Fruit fly (Drosophila melanogaster) whole organism, embryonic: ENCODE results near the gene CG42579.

Experiments used
- Antp ChIP-seq: fragments of 200-800 bp; sonication (Bioruptor generic); optimal IDR thresholded peaks from 3 replicates; lab custom pipeline; 2016; ENCODE audit warnings: missing biosample characterization, missing genetic modification characterization
- Atf-2 ChIP-seq: fragments of 200-800 bp; sonication (Bioruptor generic); optimal IDR thresholded peaks from 2 replicates; lab custom pipeline; 2016; ENCODE audit warnings: missing biosample characterization, missing genetic modification characterization
- CG10209 ChIP-seq: fragments of 200-800 bp; sonication (Bioruptor generic); optimal IDR thresholded peaks from 3 replicates; lab custom pipeline; 2017; ENCODE audit warnings: missing biosample characterization, mild to moderate bottlenecking, missing genetic modification characterization, missing genetic modification reagents
- CG11247 ChIP-seq: fragments of 200-800 bp; sonication (Bioruptor generic); IDR thresholded peaks from 2 replicates; pipeline ENCODE4 v1.3.6; 2022; ENCODE audit warnings: missing biosample characterization, missing genetic modification characterization
- CG14710 ChIP-seq: fragments of 200-800 bp; sonication (Bioruptor generic); optimal IDR thresholded peaks from 3 replicates; lab custom pipeline; 2019; ENCODE audit warnings: missing biosample characterization, mild to moderate bottlenecking, missing genetic modification characterization, moderate library complexity
- CG14860 ChIP-seq: fragments of 200-800 bp; sonication (Bioruptor generic); IDR thresholded peaks from 3 replicates; pipeline ENCODE4 v1.3.6; 2022; ENCODE audit warnings: missing biosample characterization, missing genetic modification characterization; ENCODE audit not compliant: partially characterized antibody
- CG14965 ChIP-seq: fragments of 200-800 bp; sonication (Bioruptor generic); optimal IDR thresholded peaks from 2 replicates; lab custom pipeline; 2016; ENCODE audit warnings: missing biosample characterization, missing genetic modification characterization, borderline replicate concordance
- CG15073 ChIP-seq: fragments of 200-800 bp; sonication (Bioruptor generic); optimal IDR thresholded peaks from 2 replicates; lab custom pipeline; 2016; ENCODE audit warnings: missing biosample characterization, missing genetic modification characterization
- CG1647 ChIP-seq: fragments of 200-800 bp; sonication (Bioruptor generic); optimal IDR thresholded peaks from 3 replicates; lab custom pipeline; 2016; ENCODE audit warnings: missing biosample characterization, missing genetic modification characterization
- CG1792 ChIP-seq: fragments of 200-800 bp; sonication (Bioruptor generic); optimal IDR thresholded peaks from 2 replicates; lab custom pipeline; 2016; ENCODE audit warnings: missing biosample characterization, missing genetic modification characterization
- CG2875 ChIP-seq: fragments of 200-800 bp; sonication (Bioruptor generic); optimal IDR thresholded peaks from 2 replicates; lab custom pipeline; 2017; ENCODE audit warnings: missing biosample characterization, mild to moderate bottlenecking, missing genetic modification characterization, missing genetic modification reagents
- CG2889 ChIP-seq: fragments of 200-800 bp; sonication (Bioruptor generic); IDR thresholded peaks from 3 replicates; pipeline ENCODE4 v1.3.6; 2022; ENCODE audit warnings: missing biosample characterization, missing genetic modification characterization
- CG3163 ChIP-seq: fragments of 200-800 bp; sonication (Bioruptor generic); optimal IDR thresholded peaks from 3 replicates; lab custom pipeline; 2016; ENCODE audit warnings: missing biosample characterization, missing genetic modification characterization
- CG3838 ChIP-seq: fragments of 200-800 bp; sonication (Bioruptor generic); optimal IDR thresholded peaks from 3 replicates; lab custom pipeline; 2016; ENCODE audit warnings: missing biosample characterization, missing genetic modification characterization
- CG4360 ChIP-seq: fragments of 200-800 bp; sonication (Bioruptor generic); IDR thresholded peaks from 2 replicates; pipeline ENCODE4 v1.3.6; 2022; ENCODE audit warnings: missing biosample characterization, missing genetic modification characterization
- CG4730 ChIP-seq: fragments of 200-800 bp; sonication (Bioruptor generic); IDR thresholded peaks from 2 replicates; pipeline ENCODE4 v1.3.6; 2022; ENCODE audit warnings: missing biosample characterization, missing genetic modification characterization
- CG7928 ChIP-seq: fragments of 200-800 bp; sonication (Bioruptor generic); optimal IDR thresholded peaks from 2 replicates; lab custom pipeline; 2017; ENCODE audit warnings: missing biosample characterization, mild to moderate bottlenecking, missing genetic modification characterization
- CG8089 ChIP-seq: fragments of 200-800 bp; sonication (Bioruptor generic); optimal IDR thresholded peaks from 3 replicates; lab custom pipeline; 2016; ENCODE audit warnings: missing biosample characterization, missing genetic modification characterization
- CG9215 ChIP-seq: fragments of 200-800 bp; sonication (Bioruptor generic); IDR thresholded peaks from 2 replicates; pipeline ENCODE4 v1.3.6; 2022; ENCODE audit warnings: missing biosample characterization, missing genetic modification characterization
- CG9727 ChIP-seq: fragments of 200-800 bp; sonication (Bioruptor generic); optimal IDR thresholded peaks from 3 replicates; lab custom pipeline; 2017; ENCODE audit warnings: missing biosample characterization, mild to moderate bottlenecking, missing genetic modification characterization
- CkIIα-i1 ChIP-seq: fragments of 200-800 bp; sonication (Bioruptor generic); IDR thresholded peaks from 2 replicates; pipeline ENCODE4 v1.3.6; 2022; ENCODE audit warnings: missing biosample characterization, missing genetic modification characterization
- Dad ChIP-seq: fragments of 200-800 bp; sonication (Bioruptor generic); optimal IDR thresholded peaks from 3 replicates; lab custom pipeline; 2016; ENCODE audit warnings: missing biosample characterization, missing genetic modification characterization
- Deaf1 ChIP-seq: fragments of 200-800 bp; optimal IDR thresholded peaks from 3 replicates; lab custom pipeline; 2019; ENCODE audit warnings: missing biosample characterization, mild to moderate bottlenecking, missing genetic modification characterization, moderate library complexity
- Dek ChIP-seq: fragments of 200-800 bp; sonication (Bioruptor generic); optimal IDR thresholded peaks from 3 replicates; lab custom pipeline; 2019; ENCODE audit warnings: missing biosample characterization, mild to moderate bottlenecking, missing genetic modification characterization, moderate library complexity
- Doc2 ChIP-seq: fragments of 200-800 bp; sonication (Bioruptor generic); IDR thresholded peaks from 2 replicates; pipeline ENCODE4 v1.3.6; 2022; ENCODE audit warnings: missing biosample characterization, missing genetic modification characterization
- E2f2 ChIP-seq: fragments of 200-800 bp; sonication (Bioruptor generic); IDR thresholded peaks from 2 replicates; pipeline ENCODE4 v1.3.6; 2022; ENCODE audit warnings: missing biosample characterization, missing genetic modification characterization
- Ets65A ChIP-seq: fragments of 200-800 bp; sonication (Bioruptor generic); peaks from one replicate; lab custom pipeline; 2016; ENCODE audit warnings: missing biosample characterization, missing genetic modification characterization
- Fer1 ChIP-seq: fragments of 200-800 bp; sonication (Bioruptor generic); optimal IDR thresholded peaks from 2 replicates; lab custom pipeline; 2017; ENCODE audit warnings: missing biosample characterization, mild to moderate bottlenecking, missing genetic modification characterization
- GATAe ChIP-seq: fragments of 200-800 bp; sonication (Bioruptor generic); conservative IDR thresholded peaks from 2 replicates; pipeline ENCODE4 v1.3.6; 2022; ENCODE audit warnings: missing biosample characterization, missing genetic modification characterization
- HLH4C ChIP-seq: fragments of 200-800 bp; sonication (Bioruptor generic); IDR thresholded peaks from 3 replicates; pipeline ENCODE4 v1.3.6; 2022; ENCODE audit warnings: missing biosample characterization, missing genetic modification characterization; ENCODE audit not compliant: partially characterized antibody
- Hsf ChIP-seq: fragments of 200-800 bp; sonication (Bioruptor generic); optimal IDR thresholded peaks from 3 replicates; lab custom pipeline; 2016; ENCODE audit warnings: missing biosample characterization, missing genetic modification characterization
- Vsx1 ChIP-seq: fragments of 200-800 bp; sonication (Bioruptor generic); optimal IDR thresholded peaks from 2 replicates; lab custom pipeline; 2017; ENCODE audit warnings: missing biosample characterization, mild to moderate bottlenecking, missing genetic modification characterization, missing genetic modification reagents
- ac ChIP-seq: fragments of 200-800 bp; sonication (Bioruptor generic); optimal IDR thresholded peaks from 3 replicates; lab custom pipeline; 2017; ENCODE audit warnings: missing biosample characterization, mild to moderate bottlenecking, missing genetic modification characterization
- amos ChIP-seq: fragments of 200-800 bp; sonication (Bioruptor generic); IDR thresholded peaks from 2 replicates; pipeline ENCODE4 v1.3.6; 2022; ENCODE audit warnings: missing biosample characterization, missing genetic modification characterization; ENCODE audit not compliant: partially characterized antibody
- cato ChIP-seq: fragments of 200-800 bp; sonication (Bioruptor generic); optimal IDR thresholded peaks from 2 replicates; lab custom pipeline; 2016; ENCODE audit warnings: missing biosample characterization, missing genetic modification characterization, borderline replicate concordance
- caup ChIP-seq: fragments of 200-800 bp; sonication (Bioruptor generic); optimal IDR thresholded peaks from 3 replicates; lab custom pipeline; 2017; ENCODE audit warnings: missing biosample characterization, mild to moderate bottlenecking, missing genetic modification characterization, moderate library complexity; ENCODE audit not compliant: severe bottlenecking
- croc ChIP-seq: fragments of 200-800 bp; sonication (Bioruptor generic); conservative IDR thresholded peaks from 3 replicates; pipeline ENCODE4 v1.3.6; 2022; ENCODE audit warnings: missing biosample characterization, missing genetic modification characterization
- exex ChIP-seq: fragments of 200-800 bp; sonication (Bioruptor generic); optimal IDR thresholded peaks from 4 replicates; lab custom pipeline; 2018; ENCODE audit warnings: missing biosample characterization, mild to moderate bottlenecking, missing genetic modification characterization, moderate library complexity
- grn ChIP-seq: fragments of 200-800 bp; sonication (Bioruptor generic); optimal IDR thresholded peaks from 3 replicates; lab custom pipeline; 2017; ENCODE audit warnings: missing biosample characterization, missing genetic modification characterization
- hb ChIP-seq: fragments of 200-800 bp; sonication (Bioruptor generic); IDR thresholded peaks from 3 replicates; pipeline ENCODE4 v1.3.6; 2022; ENCODE audit warnings: missing biosample characterization, missing genetic modification characterization; ENCODE audit not compliant: partially characterized antibody
- hkb ChIP-seq, 2 experiments: fragments of 200-800 bp in 1 of 2; fragments of >200 bp in 1 of 2; sonication (Bioruptor generic) in 1 of 2; IDR thresholded peaks in 1 of 2; optimal IDR thresholded peaks in 1 of 2; 2 replicates each; pipeline versions ENCODE4 v1.3.6 to Lab custom; 2017 to 2022; ENCODE audit warnings: missing biosample characterization in 1 of 2, missing genetic modification characterization in 1 of 2
- lab ChIP-seq: fragments of 200-800 bp; sonication (Bioruptor generic); optimal IDR thresholded peaks from 3 replicates; lab custom pipeline; 2017; ENCODE audit warnings: missing biosample characterization, missing genetic modification characterization, mild to moderate bottlenecking, moderate library complexity, missing genetic modification reagents
- lmd ChIP-seq: fragments of 200-800 bp; sonication (Bioruptor generic); IDR thresholded peaks from 2 replicates; pipeline ENCODE4 v1.3.6; 2022; ENCODE audit warnings: missing biosample characterization, missing genetic modification characterization
- lola ChIP-seq, 3 experiments: fragments of >200 bp in 2 of 3; fragments of 200-800 bp in 1 of 3; sonication (Bioruptor generic) in 1 of 3; optimal IDR thresholded peaks; 2 replicates each; lab custom pipeline; 2017 to 2019; ENCODE audit warnings: missing biosample characterization in 3 of 3, missing genetic modification characterization in 3 of 3, mild to moderate bottlenecking in 1 of 3, moderate library complexity in 1 of 3
- mirr ChIP-seq: fragments of 200-800 bp; sonication (Bioruptor generic); optimal IDR thresholded peaks from 3 replicates; lab custom pipeline; 2018; ENCODE audit warnings: missing biosample characterization, mild to moderate bottlenecking, missing genetic modification characterization
- nom ChIP-seq: fragments of 200-800 bp; sonication (Bioruptor generic); optimal IDR thresholded peaks from 2 replicates; lab custom pipeline; 2017; ENCODE audit warnings: missing biosample characterization, missing genetic modification characterization, mild to moderate bottlenecking, moderate library complexity, missing genetic modification reagents
- pan ChIP-seq, 4 experiments: fragments of >200 bp in 3 of 4; fragments of 200-800 bp in 1 of 4; sonication (Bioruptor generic) in 1 of 4; optimal IDR thresholded peaks in 3 of 4; IDR thresholded peaks in 1 of 4; 2 replicates each; pipeline versions ENCODE4 v1.3.6 to Lab custom; 2017 to 2022; ENCODE audit warnings: missing biosample characterization in 2 of 4, missing genetic modification characterization in 2 of 4, mixed read lengths in 1 of 4
- repo ChIP-seq: fragments of 200-800 bp; sonication (Bioruptor generic); optimal IDR thresholded peaks from 2 replicates; lab custom pipeline; 2016; ENCODE audit warnings: missing biosample characterization, missing genetic modification characterization
- sd ChIP-seq: fragments of 200-800 bp; sonication (Bioruptor generic); optimal IDR thresholded peaks from 3 replicates; lab custom pipeline; 2018; ENCODE audit warnings: missing biosample characterization, mild to moderate bottlenecking, missing genetic modification characterization, moderate library complexity
- sug ChIP-seq: fragments of 200-800 bp; optimal IDR thresholded peaks from 2 replicates; lab custom pipeline; 2019; ENCODE audit warnings: missing biosample characterization, mild to moderate bottlenecking, missing genetic modification characterization, moderate library complexity

The CG42579 gene

DNA sequence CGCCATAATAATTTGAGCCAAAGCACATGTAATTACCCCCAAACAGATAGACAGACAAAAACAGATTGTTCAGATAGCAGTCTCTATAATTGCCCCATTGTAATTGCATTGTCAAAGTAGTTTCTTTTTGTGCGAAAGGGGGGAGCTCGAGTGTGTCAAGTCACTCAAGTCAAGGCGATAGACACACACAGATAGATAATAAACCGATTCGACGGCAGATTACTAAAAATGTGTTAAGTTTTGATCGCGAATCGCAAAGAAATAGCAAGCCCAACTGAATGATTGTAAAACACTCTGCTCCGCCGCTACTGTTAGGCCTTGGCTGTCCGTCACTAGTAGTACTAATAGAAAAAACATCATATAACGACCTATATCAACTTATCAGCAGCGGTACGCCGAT is 34.8 kb upstream of the CG42579 start (continued):
- TF ChIP-seq CG2875 (GFP tag; lab: Kevin White, UChicago): no peak
- TF ChIP-seq CG2889 (GFP tag; lab: Robert Waterston, UW): no peak
- TF ChIP-seq lola (GFP tag; optimal IDR thresholded peaks at IDR 0.05; lab: Kevin White, UChicago): no peak
- peak; percentile 13 for TF ChIP-seq lab (GFP tag; lab: Kevin White, UChicago)
- TF ChIP-seq Dek (tag; lab: Kevin White, UChicago): no peak
- TF ChIP-seq CG4730 (GFP tag; lab: Robert Waterston, UW): no peak
- no peak for TF ChIP-seq E2f2 (GFP tag; lab: Robert Waterston, UW)
- TF ChIP-seq CG7928 (GFP tag; lab: Kevin White, UChicago): no peak
- TF ChIP-seq Antp (GFP tag; lab: Kevin White, UChicago): no peak
- TF ChIP-seq CG14965 (GFP tag; lab: Kevin White, UChicago): no peak
- peak; percentile 79 for TF ChIP-seq exex
- no peak for TF ChIP-seq ac (GFP tag; lab: Kevin White, UChicago)
- no peak for TF ChIP-seq Fer1 (GFP tag; lab: Kevin White, UChicago)
- no peak for TF ChIP-seq HLH4C (GFP tag; lab: Robert Waterston, UW)
- no peak for TF ChIP-seq nom (GFP tag; lab: Kevin White, UChicago)
- TF ChIP-seq CG14860: no peak
- peak; percentile 54 for TF ChIP-seq sug (tag; lab: Kevin White, UChicago)
- TF ChIP-seq lmd (GFP tag; lab: Robert Waterston, UW): no peak
- no peak for TF ChIP-seq CG15073 (GFP tag; lab: Kevin White, UChicago)
- no peak for TF ChIP-seq CG1647 (GFP tag; lab: Kevin White, UChicago)
- no peak for TF ChIP-seq Atf-2
- no peak for TF ChIP-seq CG4360 (GFP tag; lab: Robert Waterston, UW)
- TF ChIP-seq CG3163: no peak
- no peak for TF ChIP-seq CG9727 (GFP tag; lab: Kevin White, UChicago)
- TF ChIP-seq caup (GFP tag; lab: Kevin White, UChicago): peak; percentile 23
- peak; percentile 79 for TF ChIP-seq grn (GFP tag; lab: Kevin White, UChicago)
- peak; percentile 59 for TF ChIP-seq mirr (GFP tag; lab: Kevin White, UChicago)
- no peak for TF ChIP-seq repo
- no peak for TF ChIP-seq sd
- no peak for TF ChIP-seq CG11247 (GFP tag; lab: Robert Waterston, UW)

DNA sequence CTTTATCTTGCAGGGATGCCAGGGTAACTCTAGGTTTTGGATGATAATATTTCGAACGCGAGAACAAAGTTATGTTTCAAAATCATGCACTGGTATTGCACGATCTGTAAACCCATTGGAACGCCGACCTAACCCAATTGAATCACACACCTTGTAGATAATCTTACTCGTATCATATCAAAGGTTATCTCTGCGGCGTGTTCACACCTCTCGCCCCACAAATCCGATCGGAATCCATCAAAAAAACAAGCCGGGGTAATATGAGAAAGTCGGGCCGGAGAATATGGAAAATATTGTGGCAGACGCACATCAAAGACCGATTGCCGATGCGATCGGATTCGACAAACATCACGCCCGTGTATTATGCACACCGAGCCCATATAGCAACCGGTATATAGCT is 32.3 kb upstream of the CG42579 start:
- TF ChIP-seq croc (GFP tag; lab: Robert Waterston, UW) (no peak), CG14710 (tag; lab: Kevin White, UChicago) (no peak), GATAe (GFP tag; lab: Robert Waterston, UW) (no peak), hb (GFP tag; lab: Robert Waterston, UW) (no peak), CG3838 (GFP tag; lab: Kevin White, UChicago) (no peak), pan (optimal IDR thresholded peaks at IDR 0.05; lab: Kevin White, UChicago) (no peak), pan (GFP tag; optimal IDR thresholded peaks at IDR 0.05 in 1 of 2, IDR thresholded peaks at IDR 0.05 in 1 of 2) (peak in 1 of 2 experiments; percentile 24), CG1792 (GFP tag; lab: Kevin White, UChicago) (no peak), cato (no peak), hkb (optimal IDR thresholded peaks at IDR 0.05; lab: Kevin White, UChicago) (no peak), hkb (GFP tag; IDR thresholded peaks at IDR 0.05; lab: Robert Waterston, UW) (no peak), lab (GFP tag; lab: Kevin White, UChicago) (no peak), CG8089 (GFP tag; lab: Kevin White, UChicago) (no peak), Deaf1 (no peak), Vsx1 (GFP tag; lab: Kevin White, UChicago) (no peak), Dad (GFP tag; lab: Kevin White, UChicago) (no peak), Hsf (GFP tag; lab: Kevin White, UChicago) (no peak), CG9215 (no peak), Ets65A (GFP tag; lab: Kevin White, UChicago) (peak; percentile 42), Doc2 (GFP tag; lab: Robert Waterston, UW) (no peak), grn (GFP tag; lab: Kevin White, UChicago) (peak; percentile 59), amos (no peak), CkIIα-i1 (GFP tag; lab: Robert Waterston, UW) (no peak), CG10209 (GFP tag; lab: Kevin White, UChicago) (no peak)
